Fruit fly (Drosophila melanogaster) whole organism, embryonic: Measurements from ENCODE around the gene U2af50.

ENCODE experiments used
- Adf1 ChIP-seq: fragments of 200-800 bp; sonication (Bioruptor generic); IDR thresholded peaks from 2 replicates; pipeline ENCODE4 v1.3.6; 2022; ENCODE audit warnings: missing biosample characterization, missing genetic modification characterization
- Asciz ChIP-seq: fragments of 200-800 bp; sonication (Bioruptor generic); optimal IDR thresholded peaks from 2 replicates; lab custom pipeline; 2017; ENCODE audit warnings: missing biosample characterization, mild to moderate bottlenecking, missing genetic modification characterization, missing genetic modification reagents
- CG10209 ChIP-seq: fragments of 200-800 bp; sonication (Bioruptor generic); optimal IDR thresholded peaks from 3 replicates; lab custom pipeline; 2017; ENCODE audit warnings: missing biosample characterization, mild to moderate bottlenecking, missing genetic modification characterization, missing genetic modification reagents
- CG11696 ChIP-seq: fragments of 200-800 bp; sonication (Bioruptor generic); IDR thresholded peaks from 2 replicates; pipeline ENCODE4 v1.3.6; 2022; ENCODE audit warnings: missing biosample characterization, missing genetic modification characterization
- CG11723 ChIP-seq: fragments of 200-800 bp; sonication (Bioruptor generic); optimal IDR thresholded peaks from 2 replicates; lab custom pipeline; 2017; ENCODE audit warnings: missing biosample characterization, mild to moderate bottlenecking, missing genetic modification characterization
- CG13424 ChIP-seq: fragments of 200-800 bp; sonication (Bioruptor generic); optimal IDR thresholded peaks from 2 replicates; lab custom pipeline; 2019; ENCODE audit warnings: missing biosample characterization, mild to moderate bottlenecking, missing genetic modification characterization, moderate library complexity
- CG13775 ChIP-seq: fragments of 200-800 bp; sonication (Bioruptor generic); optimal IDR thresholded peaks from 3 replicates; lab custom pipeline; 2017; ENCODE audit warnings: missing biosample characterization, mild to moderate bottlenecking, missing genetic modification characterization
- CG14860 ChIP-seq: fragments of 200-800 bp; sonication (Bioruptor generic); IDR thresholded peaks from 3 replicates; pipeline ENCODE4 v1.3.6; 2022; ENCODE audit warnings: missing biosample characterization, missing genetic modification characterization; ENCODE audit not compliant: partially characterized antibody
- CG15011 ChIP-seq: fragments of 200-800 bp; sonication (Bioruptor generic); optimal IDR thresholded peaks from 3 replicates; lab custom pipeline; 2018; ENCODE audit warnings: missing biosample characterization, mild to moderate bottlenecking, missing genetic modification characterization
- CG15479 ChIP-seq: fragments of 200-800 bp; sonication (Bioruptor generic); optimal IDR thresholded peaks from 3 replicates; lab custom pipeline; 2019; ENCODE audit warnings: missing biosample characterization, mild to moderate bottlenecking, missing genetic modification characterization, moderate library complexity
- CG15514 ChIP-seq: fragments of 200-800 bp; sonication (Bioruptor generic); optimal IDR thresholded peaks from 3 replicates; lab custom pipeline; 2017; ENCODE audit warnings: missing biosample characterization, missing genetic modification characterization, mild to moderate bottlenecking, moderate library complexity, missing genetic modification reagents
- CG16815 ChIP-seq: fragments of 200-800 bp; sonication (Bioruptor generic); optimal IDR thresholded peaks from 3 replicates; lab custom pipeline; 2017; ENCODE audit warnings: missing biosample characterization, mild to moderate bottlenecking, missing genetic modification characterization
- CG2116 ChIP-seq: fragments of 200-800 bp; sonication (Bioruptor generic); optimal IDR thresholded peaks from 3 replicates; lab custom pipeline; 2018; ENCODE audit warnings: missing biosample characterization, mild to moderate bottlenecking, missing genetic modification characterization
- CG2712 ChIP-seq: fragments of 200-800 bp; optimal IDR thresholded peaks from 3 replicates; lab custom pipeline; 2019; ENCODE audit warnings: missing biosample characterization, mild to moderate bottlenecking, missing genetic modification characterization, moderate library complexity
- CG4424 ChIP-seq: fragments of 200-800 bp; sonication (Bioruptor generic); optimal IDR thresholded peaks from 3 replicates; lab custom pipeline; 2016; ENCODE audit warnings: missing biosample characterization, missing genetic modification characterization
- CG5245 ChIP-seq: fragments of 200-800 bp; sonication (Bioruptor generic); optimal IDR thresholded peaks from 3 replicates; lab custom pipeline; 2016; ENCODE audit warnings: missing biosample characterization, missing genetic modification characterization
- CG6765 ChIP-seq: fragments of 200-800 bp; sonication (Bioruptor generic); optimal IDR thresholded peaks from 3 replicates; lab custom pipeline; 2017; ENCODE audit warnings: missing biosample characterization, mild to moderate bottlenecking, missing genetic modification characterization
- CG6813 ChIP-seq: fragments of 200-800 bp; sonication (Bioruptor generic); optimal IDR thresholded peaks from 2 replicates; lab custom pipeline; 2017; ENCODE audit warnings: missing biosample characterization, missing genetic modification characterization, mild to moderate bottlenecking, moderate library complexity, missing genetic modification reagents
- CG8281 ChIP-seq: fragments of 200-800 bp; sonication (Bioruptor generic); optimal IDR thresholded peaks from 2 replicates; lab custom pipeline; 2018; ENCODE audit warnings: missing biosample characterization, mild to moderate bottlenecking, missing genetic modification characterization, moderate library complexity
- CHES-1-like ChIP-seq: fragments of 200-800 bp; sonication (Bioruptor generic); optimal IDR thresholded peaks from 2 replicates; lab custom pipeline; 2016; ENCODE audit warnings: missing biosample characterization, missing genetic modification characterization
- Fer1 ChIP-seq: fragments of 200-800 bp; sonication (Bioruptor generic); optimal IDR thresholded peaks from 2 replicates; lab custom pipeline; 2017; ENCODE audit warnings: missing biosample characterization, mild to moderate bottlenecking, missing genetic modification characterization
- HHEX ChIP-seq: fragments of 200-800 bp; sonication (Bioruptor generic); optimal IDR thresholded peaks from 3 replicates; lab custom pipeline; 2017; ENCODE audit warnings: missing biosample characterization, mild to moderate bottlenecking, missing genetic modification characterization, missing genetic modification reagents
- HLH54F ChIP-seq: fragments of 200-800 bp; sonication (Bioruptor generic); optimal IDR thresholded peaks from 3 replicates; lab custom pipeline; 2016; ENCODE audit warnings: missing biosample characterization, missing genetic modification characterization
- HmgZ ChIP-seq: fragments of 200-800 bp; sonication (Bioruptor generic); optimal IDR thresholded peaks from 2 replicates; lab custom pipeline; 2018; ENCODE audit warnings: missing biosample characterization, mild to moderate bottlenecking, missing genetic modification characterization
- Hr3 ChIP-seq: fragments of 200-800 bp; sonication (Bioruptor generic); optimal IDR thresholded peaks from 3 replicates; lab custom pipeline; 2016; ENCODE audit warnings: missing biosample characterization, missing genetic modification characterization
- Hr78 ChIP-seq, 2 experiments: fragments of 200-800 bp in 1 of 2; fragments of >200 bp in 1 of 2; sonication (Bioruptor generic) in 1 of 2; optimal IDR thresholded peaks; 2 replicates each; lab custom pipeline; 2017 to 2019; ENCODE audit warnings: missing biosample characterization in 2 of 2, missing genetic modification characterization in 2 of 2, mild to moderate bottlenecking in 1 of 2, moderate library complexity in 1 of 2
- Nf-YC ChIP-seq: fragments of 200-800 bp; optimal IDR thresholded peaks from 3 replicates; lab custom pipeline; 2019; ENCODE audit warnings: missing biosample characterization, mild to moderate bottlenecking, missing genetic modification characterization, moderate library complexity
- Sox102F ChIP-seq: fragments of 200-800 bp; sonication (Bioruptor generic); optimal IDR thresholded peaks from 2 replicates; lab custom pipeline; 2018; ENCODE audit warnings: missing biosample characterization, mild to moderate bottlenecking, missing genetic modification characterization, moderate library complexity
- Trl ChIP-seq, 3 experiments: fragments of >200 bp in 2 of 3; fragments of 200-800 bp in 1 of 3; sonication (Bioruptor generic) in 1 of 3; optimal IDR thresholded peaks; 2 replicates in 1 of 3; 3 replicates in 2 of 3; lab custom pipeline; 2016 to 2017; ENCODE audit warnings: missing biosample characterization in 1 of 3, missing genetic modification characterization in 1 of 3
- Xbp1 ChIP-seq: fragments of 200-800 bp; sonication (Bioruptor generic); optimal IDR thresholded peaks from 3 replicates; lab custom pipeline; 2016; ENCODE audit warnings: missing biosample characterization, mild to moderate bottlenecking, missing genetic modification characterization
- bowl ChIP-seq: fragments of 200-800 bp; sonication (Bioruptor generic); IDR thresholded peaks from 2 replicates; pipeline ENCODE4 v1.3.6; 2022; ENCODE audit warnings: missing biosample characterization, missing genetic modification characterization
- cas ChIP-seq: fragments of 200-800 bp; sonication (Bioruptor generic); IDR thresholded peaks from 2 replicates; pipeline ENCODE4 v1.3.6; 2022; ENCODE audit warnings: missing biosample characterization, missing genetic modification characterization
- crp ChIP-seq, 2 experiments: fragments of 200-800 bp; sonication (Bioruptor generic); optimal IDR thresholded peaks; 2 replicates in 1 of 2; 3 replicates in 1 of 2; lab custom pipeline; 2017; ENCODE audit warnings: missing biosample characterization in 2 of 2, missing genetic modification characterization in 2 of 2, mild to moderate bottlenecking in 1 of 2, moderate library complexity in 1 of 2
- dati ChIP-seq: fragments of 200-800 bp; sonication (Bioruptor generic); IDR thresholded peaks from 2 replicates; pipeline ENCODE4 v1.3.6; 2022; ENCODE audit warnings: missing biosample characterization, missing genetic modification characterization
- dimm ChIP-seq: fragments of 200-800 bp; sonication (Bioruptor generic); IDR thresholded peaks from 2 replicates; pipeline ENCODE4 v1.3.6; 2022; ENCODE audit warnings: missing biosample characterization, missing genetic modification characterization
- dm ChIP-seq: fragments of 200-800 bp; sonication (Bioruptor generic); optimal IDR thresholded peaks from 3 replicates; lab custom pipeline; 2016; ENCODE audit warnings: missing biosample characterization, missing genetic modification characterization
- fd3F ChIP-seq: fragments of 200-800 bp; sonication (Bioruptor generic); optimal IDR thresholded peaks from 2 replicates; lab custom pipeline; 2018; ENCODE audit warnings: missing biosample characterization, mild to moderate bottlenecking, missing genetic modification characterization, moderate library complexity
- grau ChIP-seq: fragments of 200-800 bp; optimal IDR thresholded peaks from 3 replicates; lab custom pipeline; 2019; ENCODE audit warnings: missing biosample characterization, mild to moderate bottlenecking, missing genetic modification characterization, moderate library complexity
- jigr1 ChIP-seq: fragments of 200-800 bp; sonication (Bioruptor generic); IDR thresholded peaks from 3 replicates; pipeline ENCODE4 v1.3.6; 2022; ENCODE audit warnings: missing biosample characterization, missing genetic modification characterization
- lilli ChIP-seq: fragments of 200-800 bp; sonication (Bioruptor generic); optimal IDR thresholded peaks from 3 replicates; lab custom pipeline; 2016; ENCODE audit warnings: missing biosample characterization, missing genetic modification characterization
- lmd ChIP-seq: fragments of 200-800 bp; sonication (Bioruptor generic); IDR thresholded peaks from 2 replicates; pipeline ENCODE4 v1.3.6; 2022; ENCODE audit warnings: missing biosample characterization, missing genetic modification characterization
- phol ChIP-seq: fragments of 200-800 bp; sonication (Bioruptor generic); optimal IDR thresholded peaks from 3 replicates; lab custom pipeline; 2018; ENCODE audit warnings: missing biosample characterization, mild to moderate bottlenecking, missing genetic modification characterization, moderate library complexity
- pum ChIP-seq: fragments of 200-800 bp; sonication (Bioruptor generic); optimal IDR thresholded peaks from 2 replicates; lab custom pipeline; 2016; ENCODE audit warnings: missing biosample characterization, missing genetic modification characterization
- sr ChIP-seq: fragments of 200-800 bp; sonication (Bioruptor generic); IDR thresholded peaks from 3 replicates; pipeline ENCODE4 v1.3.6; 2022; ENCODE audit warnings: missing biosample characterization, missing genetic modification characterization
- tgo ChIP-seq: fragments of 200-800 bp; sonication (Bioruptor generic); IDR thresholded peaks from 3 replicates; pipeline ENCODE4 v1.3.6; 2022; ENCODE audit warnings: missing biosample characterization, missing genetic modification characterization
- tll ChIP-seq, 2 experiments: fragments of 200-800 bp in 1 of 2; fragments of >200 bp in 1 of 2; sonication (Bioruptor generic) in 1 of 2; optimal IDR thresholded peaks; 2 replicates each; lab custom pipeline; 2017 to 2019; ENCODE audit warnings: missing biosample characterization in 2 of 2, missing genetic modification characterization in 2 of 2, mild to moderate bottlenecking in 1 of 2, moderate library complexity in 1 of 2
- trem ChIP-seq: fragments of 200-800 bp; optimal IDR thresholded peaks from 3 replicates; lab custom pipeline; 2019; ENCODE audit warnings: missing biosample characterization, mild to moderate bottlenecking, missing genetic modification characterization, moderate library complexity
- unpg ChIP-seq: fragments of 200-800 bp; sonication (Bioruptor generic); optimal IDR thresholded peaks from 3 replicates; lab custom pipeline; 2018; ENCODE audit warnings: missing biosample characterization, mild to moderate bottlenecking, missing genetic modification characterization, moderate library complexity
- vnd ChIP-seq: fragments of 200-800 bp; sonication (Bioruptor generic); IDR thresholded peaks from 3 replicates; pipeline ENCODE4 v1.3.6; 2022; ENCODE audit warnings: missing biosample characterization, missing genetic modification characterization; ENCODE audit not compliant: partially characterized antibody

U2af50 gene

DNA sequence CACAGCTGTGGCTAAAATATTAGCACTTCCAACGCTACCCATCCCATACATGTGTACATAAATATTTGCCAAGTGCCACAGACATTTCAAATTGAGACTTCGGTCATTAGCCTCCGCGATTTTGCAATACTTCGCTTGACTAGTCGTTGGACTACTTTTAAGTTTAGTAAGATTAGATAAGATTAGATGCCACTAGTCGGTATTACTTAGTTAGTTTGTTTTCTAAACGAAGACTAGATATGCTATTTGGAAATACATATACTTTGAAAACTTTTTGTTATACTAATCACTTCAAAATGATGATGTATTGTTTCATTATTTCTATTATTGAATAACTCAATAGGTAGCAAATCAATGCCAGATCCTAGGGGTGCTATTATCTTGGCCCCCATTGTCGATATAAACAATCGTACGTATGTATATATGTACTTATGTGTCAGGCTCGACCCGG lies 27.1 kb upstream of the U2af50 start (continued):
- peak; percentile 67 for TF ChIP-seq CG6765
- TF ChIP-seq Sox102F: peak; percentile 21
- TF ChIP-seq grau (tag; lab: Kevin White, UChicago): peak; percentile 52
- TF ChIP-seq lmd (GFP tag; lab: Robert Waterston, UW): 0 out of 2 replicates have a peak, but pooled peaks have one; percentile 13
- no peak for TF ChIP-seq CG5245 (GFP tag; lab: Kevin White, UChicago)
- TF ChIP-seq HHEX (GFP tag; lab: Kevin White, UChicago): peak; percentile 32
- peak; percentile 23 for TF ChIP-seq Hr3 (GFP tag; lab: Kevin White, UChicago)
- peak; percentile 27 for TF ChIP-seq CG13775 (GFP tag; lab: Kevin White, UChicago)
- TF ChIP-seq CG16815 (GFP tag; lab: Kevin White, UChicago): peak; percentile 35
- TF ChIP-seq Nf-YC (tag; lab: Kevin White, UChicago): peak; percentile 7
- TF ChIP-seq CG10209 (GFP tag; lab: Kevin White, UChicago): peak; percentile 54
- peak; percentile 3 for TF ChIP-seq dm (GFP tag; lab: Kevin White, UChicago)
- no peak for TF ChIP-seq CG15479 (GFP tag; lab: Kevin White, UChicago)
- 0 out of 3 replicates have a peak, but pooled peaks have one; percentile 33 for TF ChIP-seq tgo (GFP tag; lab: Robert Waterston, UW)
- TF ChIP-seq sr (GFP tag; lab: Robert Waterston, UW): no peak
- TF ChIP-seq CG6813 (GFP tag; lab: Kevin White, UChicago): peak; percentile 14
- TF ChIP-seq phol (tag; lab: Kevin White, UChicago): peak; percentile 36
- peak; percentile 51 for TF ChIP-seq Fer1 (GFP tag; lab: Kevin White, UChicago)
- TF ChIP-seq unpg (GFP tag; lab: Kevin White, UChicago): peak; percentile 27
- peak; percentile 44 for TF ChIP-seq CG4424
- TF ChIP-seq dati (GFP tag; lab: Robert Waterston, UW): no peak
- TF ChIP-seq CG15011 (GFP tag; lab: Kevin White, UChicago): peak; percentile 45
- TF ChIP-seq Xbp1 (GFP tag; lab: Kevin White, UChicago): peak; percentile 1
- TF ChIP-seq CG2712 (tag; lab: Kevin White, UChicago): peak; percentile 35
- peak; percentile 7 for TF ChIP-seq CG11723
- peak; percentile 31 for TF ChIP-seq HmgZ (tag; lab: Kevin White, UChicago)
- peak; percentile 10 for TF ChIP-seq trem (tag; lab: Kevin White, UChicago)
- TF ChIP-seq CG15514 (GFP tag; lab: Kevin White, UChicago): peak; percentile 36
- peak; percentile 6 for TF ChIP-seq pum (GFP tag; lab: Kevin White, UChicago)
- no peak for TF ChIP-seq jigr1 (GFP tag; lab: Robert Waterston, UW)
- no peak for TF ChIP-seq tll (GFP tag; optimal IDR thresholded peaks at IDR 0.05; lab: Kevin White, UChicago)
- peak; percentile 50 for TF ChIP-seq lilli (GFP tag; lab: Kevin White, UChicago)
- TF ChIP-seq CG8281 (tag; lab: Kevin White, UChicago): no peak
- no peak for TF ChIP-seq bowl
- TF ChIP-seq fd3F (GFP tag; lab: Kevin White, UChicago): no peak
- TF ChIP-seq CG14860: no peak
- no peak for TF ChIP-seq dimm (GFP tag; lab: Robert Waterston, UW)
- no peak for TF ChIP-seq Adf1
- no peak for TF ChIP-seq vnd (GFP tag; lab: Robert Waterston, UW)
- TF ChIP-seq CG13424 (tag; lab: Kevin White, UChicago): peak; percentile 35
- TF ChIP-seq CG11696 (GFP tag; lab: Robert Waterston, UW): peak; percentile 81
- peak in 1 of 2 experiments; percentile 5 for TF ChIP-seq Hr78 (GFP tag; optimal IDR thresholded peaks at IDR 0.05; lab: Kevin White, UChicago)
- TF ChIP-seq Trl (optimal IDR thresholded peaks at IDR 0.05; lab: Kevin White, UChicago): no peak
- peak; percentile 11 for TF ChIP-seq Trl (GFP tag; optimal IDR thresholded peaks at IDR 0.05; lab: Kevin White, UChicago)
- peak; percentile 26 for TF ChIP-seq CHES-1-like (GFP tag; lab: Kevin White, UChicago)
- peak; percentile 20 for TF ChIP-seq Asciz
- TF ChIP-seq crp (GFP tag; optimal IDR thresholded peaks at IDR 0.05; lab: Kevin White, UChicago): no peak
- no peak for TF ChIP-seq CG2116 (GFP tag; lab: Kevin White, UChicago)
- peak; percentile 21 for TF ChIP-seq HLH54F (GFP tag; lab: Kevin White, UChicago)
- TF ChIP-seq cas: no peak
